Fruit fly (Drosophila melanogaster): Measurements from ENCODE around the gene Drice.

Drice gene

dm6 chr3R:29771645-29772089 is 27.8 kb upstream of the Drice start (continued):
- TF ChIP-seq CG6854 (GFP tag; optimal IDR thresholded peaks at IDR 0.05) (no peak), OdsH (GFP tag; optimal IDR thresholded peaks at IDR 0.05) (no peak), CG11762 (GFP tag; optimal IDR thresholded peaks at IDR 0.05; ENCODE audit: insufficient read depth) (no peak), Eip75B (GFP tag; optimal IDR thresholded peaks at IDR 0.05) (no peak), fkh (GFP tag; optimal IDR thresholded peaks at IDR 0.05) (peak; percentile 97), vri (GFP tag; optimal IDR thresholded peaks at IDR 0.05) (peak; percentile 67), CG10631 (GFP tag; optimal IDR thresholded peaks at IDR 0.05) (no peak), Gug (GFP tag; IDR thresholded peaks at IDR 0.05) (no peak), dsx (GFP tag; optimal IDR thresholded peaks at IDR 0.05; ENCODE audit: poor library complexity, severe bottlenecking) (peak; percentile 17), fd59A (GFP tag; optimal IDR thresholded peaks at IDR 0.05) (no peak), Hr38 (GFP tag; optimal IDR thresholded peaks at IDR 0.05) (no peak), Ets96B (tag; optimal IDR thresholded peaks at IDR 0.05) (no peak), CG8119 (GFP tag; IDR thresholded peaks at IDR 0.05) (peak; percentile 27; the same call in 1 of the 3 replicates), Sox14 (GFP tag; optimal IDR thresholded peaks at IDR 0.05) (no peak), fd85E (GFP tag; optimal IDR thresholded peaks at IDR 0.05) (no peak), CG31627 (GFP tag; optimal IDR thresholded peaks at IDR 0.05) (no peak), CG3919 (GFP tag; optimal IDR thresholded peaks at IDR 0.05) (no peak)

- TF ChIP-seq Eip78C (GFP tag) (peak; percentile 93), dsx (GFP tag; optimal IDR thresholded peaks at IDR 0.05; ENCODE audit: poor library complexity, severe bottlenecking) (no peak), CG9139 (GFP tag; optimal IDR thresholded peaks at IDR 0.05) (no peak), CG6808 (GFP tag; optimal IDR thresholded peaks at IDR 0.05) (peak; percentile 63), Smox (GFP tag; optimal IDR thresholded peaks at IDR 0.05) (peak; percentile 36), Sox15 (GFP tag; optimal IDR thresholded peaks at IDR 0.05) (no peak), eg (GFP tag; IDR thresholded peaks at IDR 0.05) (no peak; the same call in 2 of the 3 replicates), CG6792 (GFP tag; optimal IDR thresholded peaks at IDR 0.05) (peak; percentile 30), topi (GFP tag; optimal IDR thresholded peaks at IDR 0.05) (peak; percentile 52), fkh (GFP tag; optimal IDR thresholded peaks at IDR 0.05) (no peak), CG8319 (GFP tag; optimal IDR thresholded peaks at IDR 0.05) (no peak), Blimp-1 (GFP tag; optimal IDR thresholded peaks at IDR 0.05) (peak; percentile 16), CG11902 (GFP tag; optimal IDR thresholded peaks at IDR 0.05) (peak; percentile 28), fd59A (GFP tag; optimal IDR thresholded peaks at IDR 0.05) (peak; percentile 20), CG6163 (GFP tag; IDR thresholded peaks at IDR 0.05) (peak; percentile 74), ss (GFP tag; optimal IDR thresholded peaks at IDR 0.05) (no peak), CG32006 (GFP tag; optimal IDR thresholded peaks at IDR 0.05) (peak; percentile 61), CG11294 (GFP tag; IDR thresholded peaks at IDR 0.05) (no peak), Gug (GFP tag; IDR thresholded peaks at IDR 0.05) (no peak), CG11762 (GFP tag; optimal IDR thresholded peaks at IDR 0.05; ENCODE audit: insufficient read depth) (no peak), Eip93F (GFP tag; optimal IDR thresholded peaks at IDR 0.05) (no peak), cyc (GFP tag; optimal IDR thresholded peaks at IDR 0.05) (peak; percentile 42), CG3032 (tag; optimal IDR thresholded peaks at IDR 0.05) (peak; percentile 52), Lpt (GFP tag; optimal IDR thresholded peaks at IDR 0.05) (no peak), CG4318 (GFP tag; optimal IDR thresholded peaks at IDR 0.05) (peak; percentile 48), Met (GFP tag; optimal IDR thresholded peaks at IDR 0.05) (peak; percentile 57), Ets21C (GFP tag; optimal IDR thresholded peaks at IDR 0.05) (peak; percentile 10), net (GFP tag; optimal IDR thresholded peaks at IDR 0.05) (no peak), Hr39 (GFP tag; optimal IDR thresholded peaks at IDR 0.05) (peak; percentile 12), Sox14 (GFP tag; optimal IDR thresholded peaks at IDR 0.05) (no peak), Eip75B (GFP tag; optimal IDR thresholded peaks at IDR 0.05) (peak; percentile 18), CG6854 (GFP tag; optimal IDR thresholded peaks at IDR 0.05) (no peak), OdsH (GFP tag; optimal IDR thresholded peaks at IDR 0.05) (peak; percentile 27), achi (GFP tag; optimal IDR thresholded peaks at IDR 0.05) (peak; percentile 69), Hr4 (GFP tag; optimal IDR thresholded peaks at IDR 0.05) (no peak), svp (GFP tag) (peak; percentile 71), salr (GFP tag; optimal IDR thresholded peaks at IDR 0.05) (peak in 1 of 2 experiments; percentile 60), acj6 (GFP tag; optimal IDR thresholded peaks at IDR 0.05) (no peak), dac (GFP tag; optimal IDR thresholded peaks at IDR 0.05) (no peak), CG34406 (GFP tag; optimal IDR thresholded peaks at IDR 0.05) (peak; percentile 30), Hr38 (GFP tag; optimal IDR thresholded peaks at IDR 0.05) (no peak)
Observed at dm6 chr3R:29772090-29772794, 27.2 kb upstream of the Drice start.
